Worm (Caenorhabditis elegans) whole organism, young adult: ENCODE results near the gene F48C5.2.
A peak's percentile ranks its signal among the peaks of the same experiment; 100 is the strongest.

ENCODE experiments used
- B0035.1 ChIP-seq: sonication (generic microtip); optimal IDR thresholded peaks from 2 replicates; lab custom pipeline; 2016; ENCODE audit warnings: missing genetic modification characterization, mild to moderate bottlenecking, missing compliant biosample characterization, missing genotype, missing genetic modification reagents
- B0261.1 ChIP-seq: sonication (generic microtip); optimal IDR thresholded peaks from 2 replicates; lab custom pipeline; 2016; ENCODE audit warnings: mild to moderate bottlenecking, missing genetic modification characterization, moderate library complexity, missing compliant biosample characterization
- C17E4.6 ChIP-seq: fragments of 200-800 bp; sonication (Bioruptor generic); IDR thresholded peaks from 2 replicates; pipeline ENCODE4 v1.3.6; 2022; ENCODE audit warnings: missing genetic modification reagents, missing genetic modification characterization, missing compliant biosample characterization
- F10E7.11 ChIP-seq: sonication (generic microtip); optimal IDR thresholded peaks from 2 replicates; lab custom pipeline; 2017; ENCODE audit warnings: mild to moderate bottlenecking, missing genetic modification characterization, moderate library complexity, missing compliant biosample characterization
- F22D6.2 ChIP-seq: sonication (generic microtip); optimal IDR thresholded peaks from 2 replicates; lab custom pipeline; 2016; ENCODE audit warnings: mild to moderate bottlenecking, missing genetic modification characterization, missing compliant biosample characterization
- F49E8.2 ChIP-seq: sonication (generic microtip); optimal IDR thresholded peaks from 3 replicates; lab custom pipeline; 2017; ENCODE audit warnings: missing genetic modification characterization, mild to moderate bottlenecking, missing compliant biosample characterization, antibody characterized with exemption, moderate library complexity; ENCODE audit not compliant: insufficient read depth
- F57A8.1 ChIP-seq: fragments of 200-800 bp; sonication (Bioruptor generic); optimal IDR thresholded peaks from 2 replicates; lab custom pipeline; 2018; ENCODE audit warnings: mild to moderate bottlenecking, missing genetic modification characterization, moderate library complexity, missing compliant biosample characterization
- K12H6.12 ChIP-seq: fragments of 200-800 bp; sonication (Bioruptor generic); optimal IDR thresholded peaks from 2 replicates; lab custom pipeline; 2018; ENCODE audit warnings: mild to moderate bottlenecking, missing genetic modification characterization, missing compliant biosample characterization
- Y67H2A.10 ChIP-seq: fragments of 200-800 bp; sonication (Bioruptor generic); conservative IDR thresholded peaks from 2 replicates; pipeline ENCODE4 v1.3.6; 2022; ENCODE audit warnings: missing genetic modification reagents, missing genetic modification characterization, missing compliant biosample characterization
- ZK185.1 ChIP-seq: sonication (generic microtip); optimal IDR thresholded peaks from 2 replicates; lab custom pipeline; 2016; ENCODE audit warnings: mild to moderate bottlenecking, missing genetic modification characterization, missing compliant biosample characterization; ENCODE audit not compliant: poor library complexity, severe bottlenecking
- athp-1 ChIP-seq: sonication (generic microtip); optimal IDR thresholded peaks from 2 replicates; lab custom pipeline; 2017; ENCODE audit warnings: mild to moderate bottlenecking, missing genetic modification characterization, missing compliant biosample characterization
- attf-3 ChIP-seq: fragments of 200-800 bp; sonication (Bioruptor generic); conservative IDR thresholded peaks from 2 replicates; pipeline ENCODE4 v1.3.6; 2022; ENCODE audit warnings: missing genetic modification reagents, missing genetic modification characterization, missing compliant biosample characterization
- attf-5 ChIP-seq: fragments of 200-800 bp; sonication (Bioruptor generic); optimal IDR thresholded peaks from 2 replicates; lab custom pipeline; 2018; ENCODE audit warnings: mild to moderate bottlenecking, missing genetic modification characterization, missing compliant biosample characterization
- bed-2 ChIP-seq: fragments of 200-800 bp; sonication (Bioruptor generic); IDR thresholded peaks from 2 replicates; pipeline ENCODE4 v1.3.6; 2022; ENCODE audit warnings: missing genetic modification reagents, missing genetic modification characterization, missing compliant biosample characterization
- ccch-3 ChIP-seq: fragments of 200-800 bp; sonication (Bioruptor generic); optimal IDR thresholded peaks from 2 replicates; lab custom pipeline; 2018; ENCODE audit warnings: mild to moderate bottlenecking, missing genetic modification characterization, missing compliant biosample characterization
- ceh-27 ChIP-seq: fragments of 200-800 bp; sonication (Bioruptor generic); optimal IDR thresholded peaks from 2 replicates; lab custom pipeline; 2018; ENCODE audit warnings: mild to moderate bottlenecking, missing genetic modification characterization, moderate library complexity, missing compliant biosample characterization
- ceh-91 ChIP-seq: fragments of 200-800 bp; sonication (Bioruptor generic); IDR thresholded peaks from 2 replicates; pipeline ENCODE4 v1.3.6; 2022; ENCODE audit warnings: missing genetic modification reagents, missing genetic modification characterization, missing compliant biosample characterization
- die-1 ChIP-seq: sonication (generic microtip); optimal IDR thresholded peaks from 2 replicates; lab custom pipeline; 2016; ENCODE audit warnings: missing genotype, mild to moderate bottlenecking, missing genetic modification characterization, missing compliant biosample characterization
- dox-1 ChIP-seq: fragments of 200-800 bp; sonication (Bioruptor generic); IDR thresholded peaks from 2 replicates; pipeline ENCODE4 v1.3.6; 2022; ENCODE audit warnings: missing genetic modification reagents, missing genetic modification characterization, missing compliant biosample characterization
- egrh-3 ChIP-seq: fragments of 200-800 bp; sonication (Bioruptor generic); IDR thresholded peaks from 2 replicates; pipeline ENCODE4 v1.3.6; 2022; ENCODE audit warnings: missing genetic modification reagents, missing genetic modification characterization, missing compliant biosample characterization
- fkh-3 ChIP-seq: sonication (generic microtip); optimal IDR thresholded peaks from 2 replicates; lab custom pipeline; 2016; ENCODE audit warnings: mild to moderate bottlenecking, missing genetic modification characterization, missing compliant biosample characterization
- gei-17 ChIP-seq: fragments of 200-800 bp; sonication (Bioruptor generic); optimal IDR thresholded peaks from 2 replicates; lab custom pipeline; 2018; ENCODE audit warnings: mild to moderate bottlenecking, missing genetic modification characterization, missing compliant biosample characterization
- him-1 ChIP-seq: sonication (generic microtip); optimal IDR thresholded peaks from 2 replicates; lab custom pipeline; 2016; ENCODE audit warnings: missing genotype, missing genetic modification reagents, missing genetic modification characterization, missing compliant biosample characterization
- hlh-12 ChIP-seq: sonication (generic microtip); optimal IDR thresholded peaks from 2 replicates; lab custom pipeline; 2016; ENCODE audit warnings: missing genetic modification characterization, missing compliant biosample characterization
- hmg-1.2 ChIP-seq: fragments of 200-800 bp; sonication (Bioruptor generic); IDR thresholded peaks from 2 replicates; pipeline ENCODE4 v1.3.6; 2022; ENCODE audit warnings: missing genetic modification reagents, missing genetic modification characterization, missing compliant biosample characterization
- hmg-20 ChIP-seq: fragments of 200-800 bp; sonication (Bioruptor generic); IDR thresholded peaks from 2 replicates; pipeline ENCODE4 v1.3.6; 2022; ENCODE audit warnings: missing genetic modification reagents, missing genetic modification characterization, missing compliant biosample characterization
- let-526 ChIP-seq: fragments of 200-800 bp; sonication (Bioruptor generic); IDR thresholded peaks from 2 replicates; pipeline ENCODE4 v1.3.6; 2022; ENCODE audit warnings: missing genetic modification reagents, missing genetic modification characterization, missing compliant biosample characterization
- lin-26 ChIP-seq: fragments of 200-800 bp; sonication (Bioruptor generic); IDR thresholded peaks from 2 replicates; pipeline ENCODE4 v1.3.6; 2022; ENCODE audit warnings: missing genetic modification reagents, missing genetic modification characterization, missing compliant biosample characterization
- lir-1 ChIP-seq: fragments of 200-800 bp; sonication (Bioruptor generic); conservative IDR thresholded peaks from 2 replicates; pipeline ENCODE4 v1.3.6; 2022; ENCODE audit warnings: missing genetic modification reagents, missing genetic modification characterization, missing compliant biosample characterization
- lsl-1 ChIP-seq: fragments of 200-800 bp; sonication (Bioruptor generic); optimal IDR thresholded peaks from 2 replicates; lab custom pipeline; 2018; ENCODE audit warnings: mild to moderate bottlenecking, missing genetic modification characterization, moderate library complexity, missing compliant biosample characterization
- madf-10 ChIP-seq: sonication (generic microtip); optimal IDR thresholded peaks from 2 replicates; lab custom pipeline; 2016; ENCODE audit warnings: mild to moderate bottlenecking, missing genetic modification characterization, missing compliant biosample characterization
- madf-3 ChIP-seq: fragments of 200-800 bp; sonication (Bioruptor generic); IDR thresholded peaks from 2 replicates; pipeline ENCODE4 v1.3.6; 2022; ENCODE audit warnings: missing genetic modification reagents, missing genetic modification characterization, missing compliant biosample characterization
- mel-28 ChIP-seq: sonication (generic microtip); optimal IDR thresholded peaks from 2 replicates; lab custom pipeline; 2016; ENCODE audit warnings: borderline replicate concordance, mild to moderate bottlenecking, missing genetic modification characterization, missing compliant biosample characterization
- mxl-1 ChIP-seq: sonication (generic microtip); optimal IDR thresholded peaks from 2 replicates; lab custom pipeline; 2016; ENCODE audit warnings: missing genetic modification characterization, missing compliant biosample characterization
- sdz-38 ChIP-seq: sonication (generic microtip); optimal IDR thresholded peaks from 2 replicates; lab custom pipeline; 2016; ENCODE audit warnings: missing genotype, missing genetic modification characterization, missing compliant biosample characterization
- snpc-1.1 ChIP-seq: sonication (generic microtip); optimal IDR thresholded peaks from 2 replicates; lab custom pipeline; 2017; ENCODE audit warnings: missing genetic modification characterization, mild to moderate bottlenecking, missing compliant biosample characterization, antibody characterized with exemption, moderate library complexity, missing genotype, missing genetic modification reagents; ENCODE audit not compliant: insufficient read depth
- snpc-1.3 ChIP-seq: sonication (generic microtip); optimal IDR thresholded peaks from 2 replicates; lab custom pipeline; 2017; ENCODE audit warnings: missing genetic modification characterization, mild to moderate bottlenecking, missing compliant biosample characterization, antibody characterized with exemption, moderate library complexity, missing genotype, missing genetic modification reagents; ENCODE audit not compliant: insufficient read depth
- snpc-4 ChIP-seq, 5 experiments: fragments of 150-350 bp in 1 of 5; sonication (generic microtip) in 4 of 5; optimal IDR thresholded peaks; 2 replicates each; lab custom pipeline; 2014 to 2018; ENCODE audit warnings: missing genetic modification characterization in 5 of 5, missing biosample characterization in 3 of 5, antibody characterized with exemption in 2 of 5, mild to moderate bottlenecking in 2 of 5, missing compliant biosample characterization in 2 of 5, missing genotype in 2 of 5, moderate library complexity in 2 of 5, missing genetic modification reagents in 1 of 5
- somi-1 ChIP-seq: fragments of 200-800 bp; sonication (Bioruptor generic); optimal IDR thresholded peaks from 2 replicates; lab custom pipeline; 2018; ENCODE audit warnings: mild to moderate bottlenecking, missing genetic modification characterization, missing compliant biosample characterization
- tlf-1 ChIP-seq: fragments of 200-800 bp; sonication (Bioruptor generic); optimal IDR thresholded peaks from 2 replicates; lab custom pipeline; 2018; ENCODE audit warnings: mild to moderate bottlenecking, missing genetic modification characterization, missing compliant biosample characterization
- xnd-1 ChIP-seq: sonication (generic microtip); optimal IDR thresholded peaks from 2 replicates; lab custom pipeline; 2016; ENCODE audit warnings: missing genotype, missing genetic modification reagents, missing genetic modification characterization, missing compliant biosample characterization
- ztf-18 ChIP-seq: sonication (generic microtip); optimal IDR thresholded peaks from 2 replicates; lab custom pipeline; 2016; ENCODE audit warnings: missing genotype, mild to moderate bottlenecking, missing genetic modification characterization, missing compliant biosample characterization
- ztf-22 ChIP-seq: fragments of 200-800 bp; sonication (Bioruptor generic); optimal IDR thresholded peaks from 2 replicates; lab custom pipeline; 2018; ENCODE audit warnings: mild to moderate bottlenecking, missing genetic modification characterization, moderate library complexity, missing compliant biosample characterization
- ztf-25 ChIP-seq: fragments of 200-800 bp; sonication (Bioruptor generic); IDR thresholded peaks from 2 replicates; pipeline ENCODE4 v1.3.6; 2022; ENCODE audit warnings: missing genetic modification reagents, missing genetic modification characterization, missing compliant biosample characterization
- ztf-28 ChIP-seq: fragments of 200-800 bp; sonication (Bioruptor generic); IDR thresholded peaks from 2 replicates; pipeline ENCODE4 v1.3.6; 2022; ENCODE audit warnings: missing genetic modification reagents, missing genetic modification characterization, missing compliant biosample characterization
- ztf-6 ChIP-seq: fragments of 200-800 bp; sonication (Bioruptor generic); IDR thresholded peaks from 2 replicates; pipeline ENCODE4 v1.3.6; 2022; ENCODE audit warnings: missing genetic modification reagents, missing genetic modification characterization, missing compliant biosample characterization

Gene F48C5.2

ce11 chrX:11472407-11472806 lies 18.3 kb upstream of the F48C5.2 start (continued):
- no peak for TF ChIP-seq ceh-27 (GFP tag; lab: Kevin White, UChicago)
- TF ChIP-seq somi-1 (GFP tag; lab: Kevin White, UChicago), result no peak
- TF ChIP-seq die-1, result no peak
- no peak for TF ChIP-seq F10E7.11 (tag; lab: Kevin White, UChicago)

- TF ChIP-seq ccch-3 (GFP tag; lab: Kevin White, UChicago) (no peak), ZK185.1 (tag; lab: Kevin White, UChicago) (no peak), ztf-22 (peak; percentile 45), dox-1 (peak; percentile 30; the same call in 1 of the 2 replicates), lir-1 (no peak; the same call in 1 of the 2 replicates), ceh-91 (no peak), ztf-28 (GFP tag; lab: Robert Waterston, UW) (no peak), tlf-1 (GFP tag; lab: Kevin White, UChicago) (peak; percentile 57), lsl-1 (no peak), mxl-1 (tag; lab: Kevin White, UChicago) (no peak), ztf-6 (GFP tag; lab: Robert Waterston, UW) (no peak), hmg-20 (GFP tag; lab: Robert Waterston, UW) (no peak), madf-10 (tag; lab: Kevin White, UChicago) (peak; percentile 74), let-526 (0 out of 2 replicates have a peak, but pooled peaks have one; percentile 34), F49E8.2 (no peak), C17E4.6 (no peak), madf-3 (GFP tag; lab: Robert Waterston, UW) (no peak), attf-5 (GFP tag; lab: Kevin White, UChicago) (no peak), B0261.1 (tag; lab: Kevin White, UChicago) (no peak), sdz-38 (tag; lab: Kevin White, UChicago) (no peak), lin-26 (GFP tag; lab: Robert Waterston, UW) (peak; percentile 46; the same call in 1 of the 2 replicates), mel-28 (tag; lab: Kevin White, UChicago) (no peak), egrh-3 (GFP tag; lab: Robert Waterston, UW) (no peak), hmg-1.2 (GFP tag; lab: Robert Waterston, UW) (peak; percentile 44), xnd-1 (tag; lab: Kevin White, UChicago) (no peak), fkh-3 (tag; lab: Kevin White, UChicago) (no peak), gei-17 (GFP tag; lab: Kevin White, UChicago) (no peak), Y67H2A.10 (GFP tag; lab: Robert Waterston, UW) (no peak; the same call in 1 of the 2 replicates), him-1 (tag; lab: Kevin White, UChicago) (no peak), snpc-1.1 (tag; lab: Kevin White, UChicago) (no peak), ztf-18 (tag; lab: Kevin White, UChicago) (no peak), athp-1 (tag; lab: Kevin White, UChicago) (peak; percentile 9), B0035.1 (no peak), hlh-12 (tag; lab: Kevin White, UChicago) (no peak), bed-2 (GFP tag; lab: Robert Waterston, UW) (no peak), snpc-4 (GFP tag; optimal IDR thresholded peaks at IDR 0.05; lab: Kevin White, UChicago) (no peak), snpc-4 (tag; optimal IDR thresholded peaks at IDR 0.05; lab: Kevin White, UChicago) (peak in 2 of 4 experiments; percentile 22 to 43), attf-3 (GFP tag; lab: Robert Waterston, UW) (no peak), F57A8.1 (GFP tag; lab: Kevin White, UChicago) (no peak), ztf-25 (GFP tag; lab: Robert Waterston, UW) (no peak), K12H6.12 (peak; percentile 33), snpc-1.3 (tag; lab: Kevin White, UChicago) (no peak), F22D6.2 (tag; lab: Kevin White, UChicago) (no peak)
Observed at ce11 chrX:11471893-11472292, 17.8 kb upstream of the F48C5.2 start.
